Fruit fly (Drosophila melanogaster) whole organism, embryonic: ENCODE measurements around the gene CG9300.

ENCODE experiments used
- CG11695 ChIP-seq: fragments of 200-800 bp; sonication (Bioruptor generic); IDR thresholded peaks from 3 replicates; pipeline ENCODE4 v1.3.6; 2022; ENCODE audit warnings: missing biosample characterization, missing genetic modification characterization
- Hey ChIP-seq: fragments of 200-800 bp; sonication (Bioruptor generic); optimal IDR thresholded peaks from 3 replicates; lab custom pipeline; 2018; ENCODE audit warnings: missing biosample characterization, mild to moderate bottlenecking, missing genetic modification characterization
- croc ChIP-seq: fragments of 200-800 bp; sonication (Bioruptor generic); conservative IDR thresholded peaks from 3 replicates; pipeline ENCODE4 v1.3.6; 2022; ENCODE audit warnings: missing biosample characterization, missing genetic modification characterization

DNA sequence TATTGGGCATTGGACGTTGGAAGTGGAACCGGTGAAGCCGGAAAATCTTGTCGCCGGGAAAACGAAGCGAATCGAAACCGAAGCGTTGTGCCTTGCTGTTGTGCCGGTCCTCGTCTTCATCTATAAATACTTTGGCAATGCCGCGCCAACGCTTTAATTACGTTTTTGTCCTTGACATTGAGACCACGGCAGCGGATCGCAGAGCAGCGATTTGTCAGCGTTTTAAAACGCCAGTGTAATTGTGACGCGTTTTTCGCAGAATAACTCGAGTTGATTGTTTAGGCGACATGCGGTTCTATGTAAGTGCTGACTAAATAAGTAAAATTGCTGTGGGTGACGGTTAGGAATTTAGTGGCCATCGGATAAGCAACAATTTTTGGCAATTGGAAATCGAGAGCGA is 31.1 kb upstream of the CG9300 start:
- TF ChIP-seq croc (no peak), Hey (tag; lab: Kevin White, UChicago) (no peak), CG11695 (GFP tag; lab: Robert Waterston, UW) (no peak)
